Worm (Caenorhabditis elegans) whole organism, late embryonic: ENCODE data around the gene srx-112.

Experiments
- hlh-30 ChIP-seq: sonication (generic microtip); optimal IDR thresholded peaks from 2 replicates; lab custom pipeline; 2017; ENCODE audit warnings: antibody characterized with exemption, missing genetic modification characterization, missing compliant biosample characterization; ENCODE audit not compliant: insufficient read depth
- pqm-1 ChIP-seq: sonication (generic microtip); optimal IDR thresholded peaks from 2 replicates; lab custom pipeline; 2016; ENCODE audit warnings: missing genetic modification characterization, missing compliant biosample characterization
- unc-55 ChIP-seq: sonication (generic microtip); optimal IDR thresholded peaks from 2 replicates; lab custom pipeline; 2017; ENCODE audit warnings: missing biosample characterization, missing genetic modification reagents, missing genetic modification characterization

- TF ChIP-seq unc-55 (GFP tag; lab: Kevin White, UChicago) (no peak), pqm-1 (tag; lab: Kevin White, UChicago) (no peak), hlh-30 (tag; lab: Kevin White, UChicago) (no peak)
These were observed 10.8 kb downstream of the srx-112 start, which contains the start of gene rcd-1 for ce11 chrII:3753598-3753997.
